Worm (Caenorhabditis elegans): Measurements from ENCODE around the gene lin-26.
A peak's percentile ranks its signal among the peaks of the same experiment; 100 is the strongest.

Gene lin-26

ce11 chrII:7670039-7670438, 12.0 kb upstream of the lin-26 start:
- no peak for TF ChIP-seq pha-4 (tag; optimal IDR thresholded peaks at IDR 0.05)
- no peak for TF ChIP-seq lin-32 (GFP tag; optimal IDR thresholded peaks at IDR 0.05)
- TF ChIP-seq unc-62 (GFP tag; optimal IDR thresholded peaks at IDR 0.05), result no peak
- no peak for TF ChIP-seq ceh-83 (GFP tag; optimal IDR thresholded peaks at IDR 0.05)
- no peak for TF ChIP-seq flh-1 (GFP tag; optimal IDR thresholded peaks at IDR 0.05)
- TF ChIP-seq lin-13 (tag; optimal IDR thresholded peaks at IDR 0.05), result no peak
- no peak for TF ChIP-seq ces-1 (GFP tag; optimal IDR thresholded peaks at IDR 0.05)
- TF ChIP-seq nhr-2 (tag; optimal IDR thresholded peaks at IDR 0.05), result no peak

ce11 chrII:7671705-7672104, 10.3 kb upstream of the lin-26 start, which contains the start of gene lir-1:
Gene lir-1, plus strand, starts transcription at chrII:7672005.
- no peak for TF ChIP-seq lin-32 (GFP tag; optimal IDR thresholded peaks at IDR 0.05)

- TF ChIP-seq lin-32 (GFP tag; optimal IDR thresholded peaks at IDR 0.05) (no peak), mls-2 (tag; optimal IDR thresholded peaks at IDR 0.05) (no peak), pha-4 (tag; optimal IDR thresholded peaks at IDR 0.05) (no peak), blmp-1 (tag; optimal IDR thresholded peaks at IDR 0.05) (no peak), mep-1 (tag; optimal IDR thresholded peaks at IDR 0.05) (no peak), sem-2 (GFP tag; optimal IDR thresholded peaks at IDR 0.05) (no peak), unc-62 (GFP tag; optimal IDR thresholded peaks at IDR 0.05) (no peak), ceh-43 (GFP tag; optimal IDR thresholded peaks at IDR 0.05) (no peak), ztf-11 (tag; optimal IDR thresholded peaks at IDR 0.05) (no peak), snpc-4 (tag; optimal IDR thresholded peaks at IDR 0.05) (no peak), cnd-1 (tag; optimal IDR thresholded peaks at IDR 0.05) (no peak), unc-120 (tag; optimal IDR thresholded peaks at IDR 0.05; ENCODE audit: poor library complexity, severe bottlenecking) (no peak), lin-13 (tag; optimal IDR thresholded peaks at IDR 0.05) (no peak), ceh-39 (tag; optimal IDR thresholded peaks at IDR 0.05) (no peak)
These were observed 6.2 kb upstream of the lin-26 start for ce11 chrII:7675752-7676151.

ce11 chrII:7676307-7676905, 5.6 kb upstream of the lin-26 start:
- TF ChIP-seq flh-1 (GFP tag; optimal IDR thresholded peaks at IDR 0.05) (no peak), ham-2 (GFP tag; optimal IDR thresholded peaks at IDR 0.05) (peak; percentile 97), sem-2 (GFP tag; optimal IDR thresholded peaks at IDR 0.05) (no peak), blmp-1 (tag; optimal IDR thresholded peaks at IDR 0.05) (peak; percentile 48), drap-1 (GFP tag; optimal IDR thresholded peaks at IDR 0.05) (peak; percentile 0), hlh-1 (tag; optimal IDR thresholded peaks at IDR 0.05) (no peak), nhr-12 (tag; optimal IDR thresholded peaks at IDR 0.05) (no peak), cnd-1 (tag; optimal IDR thresholded peaks at IDR 0.05) (peak; percentile 32), lin-13 (tag; optimal IDR thresholded peaks at IDR 0.05) (no peak), lin-32 (GFP tag; optimal IDR thresholded peaks at IDR 0.05) (no peak), mls-2 (tag; optimal IDR thresholded peaks at IDR 0.05) (peak; percentile 49), ceh-43 (GFP tag; optimal IDR thresholded peaks at IDR 0.05) (no peak), ceh-83 (GFP tag; optimal IDR thresholded peaks at IDR 0.05) (no peak), nhr-28 (tag; optimal IDR thresholded peaks at IDR 0.05) (no peak), pha-4 (tag; optimal IDR thresholded peaks at IDR 0.05) (no peak), lsy-2 (tag; optimal IDR thresholded peaks at IDR 0.05) (no peak), sptf-1 (tag; optimal IDR thresholded peaks at IDR 0.05) (peak; percentile 48), ztf-11 (tag; optimal IDR thresholded peaks at IDR 0.05) (no peak), ces-1 (GFP tag; optimal IDR thresholded peaks at IDR 0.05) (peak; percentile 66)

- TF ChIP-seq ham-2 (GFP tag; optimal IDR thresholded peaks at IDR 0.05), result peak; percentile 69
- no peak for TF ChIP-seq nhr-12 (tag; optimal IDR thresholded peaks at IDR 0.05)
- no peak for TF ChIP-seq lin-32 (GFP tag; optimal IDR thresholded peaks at IDR 0.05)
- TF ChIP-seq hlh-1 (tag; optimal IDR thresholded peaks at IDR 0.05), result no peak
- no peak for TF ChIP-seq unc-62 (GFP tag; optimal IDR thresholded peaks at IDR 0.05)
These were observed 3.5 kb upstream of the lin-26 start for ce11 chrII:7678512-7678911.

ce11 chrII:7679499-7680012, 2.4 kb upstream of the lin-26 start:
- TF ChIP-seq lsy-2 (tag; optimal IDR thresholded peaks at IDR 0.05) (no peak), bed-3 (GFP tag; optimal IDR thresholded peaks at IDR 0.05) (peak; percentile 1)

ce11 chrII:7682488-7682887, 490 bp downstream of the lin-26 start:
- TF ChIP-seq ceh-83 (GFP tag; optimal IDR thresholded peaks at IDR 0.05) (no peak), sptf-1 (tag; optimal IDR thresholded peaks at IDR 0.05) (no peak), unc-39 (tag; optimal IDR thresholded peaks at IDR 0.05) (no peak), ham-2 (GFP tag; optimal IDR thresholded peaks at IDR 0.05) (no peak), nhr-237 (tag; optimal IDR thresholded peaks at IDR 0.05) (no peak), cnd-1 (tag; optimal IDR thresholded peaks at IDR 0.05) (no peak), mab-5 (tag; optimal IDR thresholded peaks at IDR 0.05) (no peak), elt-3 (tag; optimal IDR thresholded peaks at IDR 0.05) (no peak)
